Worm (Caenorhabditis elegans) whole organism, L2 larva: Measurements from ENCODE around the gene C18C4.7.

Experiments used
- R02D3.7 ChIP-seq: fragments of 150-350 bp; optimal IDR thresholded peaks from 2 replicates; lab custom pipeline; 2014; ENCODE audit warnings: missing biosample characterization, missing genetic modification characterization
- aly-2 ChIP-seq: fragments of 150-350 bp; optimal IDR thresholded peaks from 2 replicates; lab custom pipeline; 2014; ENCODE audit warnings: missing biosample characterization, missing genetic modification characterization
- ama-1 ChIP-seq: fragments of 150-350 bp; optimal IDR thresholded peaks from 2 replicates; lab custom pipeline; 2018; ENCODE audit warnings: inconsistent platforms
- dmd-4 ChIP-seq: sonication (generic microtip); optimal IDR thresholded peaks from 2 replicates; lab custom pipeline; 2017; ENCODE audit warnings: missing biosample characterization, missing genetic modification characterization
- gmeb-1 ChIP-seq: fragments of 150-350 bp; optimal IDR thresholded peaks from 2 replicates; lab custom pipeline; 2014; ENCODE audit warnings: missing biosample characterization, missing genetic modification characterization
- nhr-129 ChIP-seq: fragments of 150-350 bp; optimal IDR thresholded peaks from 2 replicates; lab custom pipeline; 2014; ENCODE audit warnings: missing biosample characterization, missing genetic modification characterization
- nhr-23 ChIP-seq: fragments of 150-350 bp; optimal IDR thresholded peaks from 2 replicates; lab custom pipeline; 2014; ENCODE audit warnings: missing biosample characterization, missing genetic modification reagents, missing genetic modification characterization
- nhr-77 ChIP-seq: fragments of 150-350 bp; optimal IDR thresholded peaks from 2 replicates; lab custom pipeline; 2014; ENCODE audit warnings: missing biosample characterization, missing genetic modification characterization
- skn-1 ChIP-seq: sonication (generic microtip); optimal IDR thresholded peaks from 2 replicates; lab custom pipeline; 2017; ENCODE audit warnings: missing biosample characterization, missing genetic modification characterization
- sma-9 ChIP-seq, 2 experiments: fragments of 150-350 bp in 1 of 2; sonication (generic microtip) in 1 of 2; optimal IDR thresholded peaks; 2 replicates each; lab custom pipeline; 2014 to 2016; ENCODE audit warnings: missing genetic modification characterization in 2 of 2, mild to moderate bottlenecking in 1 of 2, missing biosample characterization in 1 of 2, missing compliant biosample characterization in 1 of 2, missing genetic modification reagents in 1 of 2, moderate library complexity in 1 of 2
- unc-62 ChIP-seq: fragments of 150-350 bp; optimal IDR thresholded peaks from 2 replicates; lab custom pipeline; 2014; ENCODE audit warnings: missing biosample characterization, missing genetic modification reagents, missing genetic modification characterization
- ztf-11 ChIP-seq: sonication (generic microtip); optimal IDR thresholded peaks from 2 replicates; lab custom pipeline; 2017; ENCODE audit warnings: missing biosample characterization, missing genetic modification characterization
- ztf-4 ChIP-seq: fragments of 150-350 bp; optimal IDR thresholded peaks from 2 replicates; lab custom pipeline; 2014; ENCODE audit warnings: missing biosample characterization, missing genetic modification characterization

DNA sequence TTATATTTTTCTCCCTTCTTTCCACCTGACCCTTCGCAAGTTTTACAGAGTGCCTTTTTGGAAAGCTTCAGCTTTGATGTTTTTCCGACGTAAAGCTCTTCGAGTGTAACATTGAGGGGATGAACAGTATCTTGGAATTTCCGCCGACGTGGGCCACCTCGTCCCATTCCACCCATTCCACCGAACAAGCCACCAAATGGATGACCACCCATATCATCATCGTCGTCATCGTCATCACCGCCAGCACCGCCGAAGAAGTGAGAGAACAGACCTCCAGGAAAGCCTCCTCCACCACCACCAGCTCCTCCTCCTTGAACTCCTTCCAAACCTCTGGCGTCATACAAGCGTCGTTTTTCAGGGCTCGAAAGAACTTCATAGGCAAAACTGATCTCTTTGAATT lies 62.7 kb downstream of the C18C4.7 start:
- TF ChIP-seq aly-2 (tag; lab: Kevin White, UChicago) (no peak), ztf-4 (tag; lab: Kevin White, UChicago) (no peak), nhr-129 (tag; lab: Kevin White, UChicago) (no peak), ama-1 (lab: Kevin White, UChicago) (no peak), sma-9 (GFP tag; optimal IDR thresholded peaks at IDR 0.05; lab: Kevin White, UChicago) (no peak), sma-9 (tag; optimal IDR thresholded peaks at IDR 0.05; lab: Kevin White, UChicago) (no peak), dmd-4 (tag; lab: Kevin White, UChicago) (no peak), skn-1 (tag; lab: Kevin White, UChicago) (no peak), ztf-11 (tag; lab: Kevin White, UChicago) (no peak), unc-62 (GFP tag; lab: Kevin White, UChicago) (no peak), nhr-23 (no peak), nhr-77 (no peak), gmeb-1 (tag; lab: Kevin White, UChicago) (no peak), R02D3.7 (tag; lab: Kevin White, UChicago) (no peak)
